Worm (Caenorhabditis elegans) whole organism, L1 larva: ENCODE data around the gene cal-5.

Source experiments
- ama-1 ChIP-seq: fragments of 150-350 bp; optimal IDR thresholded peaks from 2 replicates; lab custom pipeline; 2014
- efl-3 ChIP-seq: fragments of 200-800 bp; sonication (Bioruptor generic); optimal IDR thresholded peaks from 2 replicates; lab custom pipeline; 2018; ENCODE audit warnings: mild to moderate bottlenecking, missing genetic modification characterization, missing compliant biosample characterization
- irx-1 ChIP-seq: sonication (generic microtip); optimal IDR thresholded peaks from 2 replicates; lab custom pipeline; 2016; ENCODE audit warnings: missing genetic modification characterization, missing compliant biosample characterization
- lin-35 ChIP-seq, 2 experiments: fragments of 150-350 bp; optimal IDR thresholded peaks; 2 replicates each; lab custom pipeline; 2014; ENCODE audit warnings: missing biosample characterization in 2 of 2, missing genetic modification characterization in 2 of 2, missing genetic modification reagents in 2 of 2
- pqm-1 ChIP-seq: sonication (generic microtip); optimal IDR thresholded peaks from 3 replicates; lab custom pipeline; 2017; ENCODE audit warnings: missing biosample characterization, missing genetic modification characterization
- skn-1 ChIP-seq: fragments of 150-350 bp; optimal IDR thresholded peaks from 2 replicates; lab custom pipeline; 2014; ENCODE audit warnings: missing biosample characterization, missing genetic modification characterization
- snpc-4 ChIP-seq: fragments of 150-350 bp; optimal IDR thresholded peaks from 2 replicates; lab custom pipeline; 2014; ENCODE audit warnings: missing biosample characterization, missing genetic modification characterization
- swsn-7 ChIP-seq: sonication (generic microtip); optimal IDR thresholded peaks from 2 replicates; lab custom pipeline; 2016; ENCODE audit warnings: missing genetic modification characterization, missing compliant biosample characterization
- unc-62 ChIP-seq: fragments of 150-350 bp; optimal IDR thresholded peaks from 2 replicates; lab custom pipeline; 2014; ENCODE audit warnings: missing biosample characterization, missing genetic modification reagents, missing genetic modification characterization
- ztf-4 ChIP-seq: fragments of 150-350 bp; optimal IDR thresholded peaks from 2 replicates; lab custom pipeline; 2014; ENCODE audit warnings: missing biosample characterization, missing genetic modification characterization

DNA sequence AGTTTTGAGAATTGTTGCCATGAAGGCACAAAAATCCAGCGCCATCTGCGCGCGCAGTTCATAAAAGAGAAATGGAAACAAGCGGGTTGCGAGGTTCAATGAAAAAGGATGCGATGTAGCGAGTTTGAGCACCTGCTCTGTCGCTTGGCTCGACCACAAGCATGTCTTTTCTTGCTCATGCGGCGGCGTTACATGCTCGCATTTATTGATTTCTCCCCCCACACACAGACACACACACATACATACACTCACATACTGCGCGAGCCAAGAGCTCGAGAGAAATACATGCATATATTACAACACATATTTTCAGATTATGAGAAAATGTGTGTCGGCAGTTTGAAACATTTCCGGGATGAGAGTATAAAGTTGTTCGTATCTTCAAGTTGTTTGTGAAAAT, 44.0 kb upstream of the cal-5 start:
- TF ChIP-seq lin-35 (GFP tag; optimal IDR thresholded peaks at IDR 0.05; lab: Kevin White, UChicago) (peak in 1 of 2 experiments; percentile 9), ztf-4 (tag; lab: Kevin White, UChicago) (no peak), pqm-1 (tag; lab: Kevin White, UChicago) (no peak), swsn-7 (tag; lab: Kevin White, UChicago) (peak; percentile 42), unc-62 (no peak), ama-1 (lab: Kevin White, UChicago) (no peak), snpc-4 (tag; lab: Kevin White, UChicago) (no peak), skn-1 (tag; lab: Kevin White, UChicago) (peak; percentile 3), efl-3 (GFP tag; lab: Kevin White, UChicago) (no peak), irx-1 (peak; percentile 33)
